Fruit fly (Drosophila melanogaster) whole organism, wandering third instar larva: Measurements from ENCODE around the gene Cpr78Cc.

Experiments used
- Abd-B ChIP-seq: fragments of >200 bp; optimal IDR thresholded peaks from 2 replicates; lab custom pipeline; 2017; ENCODE audit warnings: missing biosample characterization, missing genetic modification characterization
- Hnf4 ChIP-seq: fragments of 200-800 bp; sonication (Bioruptor generic); optimal IDR thresholded peaks from 2 replicates; lab custom pipeline; 2016; ENCODE audit warnings: missing biosample characterization, mild to moderate bottlenecking, missing genetic modification characterization
- Hr78 ChIP-seq: fragments of >200 bp; optimal IDR thresholded peaks from 2 replicates; lab custom pipeline; 2017; ENCODE audit warnings: missing biosample characterization, missing genetic modification characterization
- Hr83 ChIP-seq: fragments of 200-300 bp; sonication (Bioruptor generic); optimal IDR thresholded peaks from 2 replicates; lab custom pipeline; 2016; ENCODE audit warnings: missing biosample characterization, mild to moderate bottlenecking, missing genetic modification characterization, moderate library complexity; ENCODE audit not compliant: poor library complexity, severe bottlenecking
- Rel ChIP-seq, 2 experiments: fragments of 200-800 bp; sonication (Bioruptor generic) in 1 of 2; optimal IDR thresholded peaks; 2 replicates in 1 of 2; 3 replicates in 1 of 2; lab custom pipeline; 2016 to 2019; ENCODE audit warnings: mild to moderate bottlenecking in 2 of 2, missing biosample characterization in 2 of 2, missing genetic modification characterization in 2 of 2, moderate library complexity in 1 of 2
- br ChIP-seq: fragments of 200-800 bp; sonication (Bioruptor generic); optimal IDR thresholded peaks from 2 replicates; lab custom pipeline; 2016; ENCODE audit warnings: missing biosample characterization, missing genetic modification characterization
- brk ChIP-seq: fragments of 200-800 bp; sonication (Bioruptor generic); optimal IDR thresholded peaks from 2 replicates; lab custom pipeline; 2016; ENCODE audit warnings: missing biosample characterization, mild to moderate bottlenecking, missing genetic modification characterization
- dsf ChIP-seq: sonication (Bioruptor generic); optimal IDR thresholded peaks from 2 replicates; lab custom pipeline; 2016; ENCODE audit warnings: missing biosample characterization, missing genetic modification characterization, borderline replicate concordance
- fru ChIP-seq: fragments of 200-800 bp; sonication (Bioruptor generic); optimal IDR thresholded peaks from 3 replicates; lab custom pipeline; 2016; ENCODE audit warnings: missing biosample characterization, mild to moderate bottlenecking, missing genetic modification characterization
- h ChIP-seq: fragments of 200-800 bp; sonication (Bioruptor generic); optimal IDR thresholded peaks from 3 replicates; lab custom pipeline; 2016; ENCODE audit warnings: missing biosample characterization, mild to moderate bottlenecking, missing genetic modification characterization
- lola ChIP-seq: fragments of >200 bp; optimal IDR thresholded peaks from 2 replicates; lab custom pipeline; 2017; ENCODE audit warnings: missing biosample characterization, missing genetic modification characterization
- pan ChIP-seq: fragments of >200 bp; optimal IDR thresholded peaks from 2 replicates; lab custom pipeline; 2017
- psq ChIP-seq: fragments of 200-800 bp; sonication (Bioruptor generic); optimal IDR thresholded peaks from 3 replicates; lab custom pipeline; 2017; ENCODE audit warnings: missing biosample characterization, mild to moderate bottlenecking, missing genetic modification characterization, moderate library complexity

- TF ChIP-seq fru (GFP tag; lab: Kevin White, UChicago) (no peak), Abd-B (no peak), dsf (GFP tag; lab: Kevin White, UChicago) (no peak), lola (GFP tag; lab: Kevin White, UChicago) (no peak), psq (no peak), Rel (GFP tag; optimal IDR thresholded peaks at IDR 0.05; lab: Kevin White, UChicago) (no peak), Rel (tag; optimal IDR thresholded peaks at IDR 0.05; lab: Kevin White, UChicago) (no peak), brk (GFP tag; lab: Kevin White, UChicago) (no peak), Hr78 (no peak), Hr83 (no peak), h (GFP tag; lab: Kevin White, UChicago) (no peak), br (GFP tag; lab: Kevin White, UChicago) (no peak), Hnf4 (no peak), pan (lab: Kevin White, UChicago) (no peak)
Measured at dm6 chr3L:21279168-21279567, 21.2 kb upstream of the Cpr78Cc start.
